Worm (Caenorhabditis elegans) whole organism, mixed stage, embryonic: Measurements from ENCODE around the gene ZK1251.3.

ENCODE experiments used
- blmp-1 ChIP-seq: fragments of 150-350 bp; optimal IDR thresholded peaks from 2 replicates; lab custom pipeline; 2014; ENCODE audit warnings: missing biosample characterization, missing genetic modification characterization
- elt-3 ChIP-seq: fragments of 150-350 bp; optimal IDR thresholded peaks from 2 replicates; lab custom pipeline; 2014; ENCODE audit warnings: missing biosample characterization, missing genetic modification characterization
- hlh-1 ChIP-seq: fragments of 150-350 bp; optimal IDR thresholded peaks from 2 replicates; lab custom pipeline; 2014; ENCODE audit warnings: missing biosample characterization, missing genetic modification reagents, missing genetic modification characterization
- lsy-2 ChIP-seq: fragments of 150-350 bp; optimal IDR thresholded peaks from 2 replicates; lab custom pipeline; 2014; ENCODE audit warnings: missing biosample characterization, missing genetic modification characterization
- mep-1 ChIP-seq: fragments of 150-350 bp; optimal IDR thresholded peaks from 2 replicates; lab custom pipeline; 2017; ENCODE audit warnings: missing biosample characterization, missing genetic modification reagents, missing genetic modification characterization, inconsistent platforms
- nhr-12 ChIP-seq: fragments of 150-350 bp; optimal IDR thresholded peaks from 2 replicates; lab custom pipeline; 2014; ENCODE audit warnings: missing biosample characterization, missing genetic modification characterization
- nhr-2 ChIP-seq: fragments of 150-350 bp; optimal IDR thresholded peaks from 2 replicates; lab custom pipeline; 2014; ENCODE audit warnings: missing biosample characterization, missing genetic modification characterization
- snpc-4 ChIP-seq: fragments of 150-350 bp; optimal IDR thresholded peaks from 2 replicates; lab custom pipeline; 2014; ENCODE audit warnings: missing biosample characterization, missing genetic modification characterization
- unc-120 ChIP-seq: sonication (generic microtip); optimal IDR thresholded peaks from 2 replicates; lab custom pipeline; 2017; ENCODE audit warnings: missing genetic modification characterization, missing compliant biosample characterization; ENCODE audit not compliant: poor library complexity, severe bottlenecking
- unc-39 ChIP-seq: fragments of 150-350 bp; optimal IDR thresholded peaks from 2 replicates; lab custom pipeline; 2014; ENCODE audit warnings: missing biosample characterization, missing genetic modification characterization
- unc-62 ChIP-seq: fragments of 150-350 bp; optimal IDR thresholded peaks from 2 replicates; lab custom pipeline; 2014; ENCODE audit warnings: missing biosample characterization, missing genetic modification reagents, missing genetic modification characterization

- TF ChIP-seq lsy-2 (tag; lab: Kevin White, UChicago) (no peak), elt-3 (tag; lab: Kevin White, UChicago) (no peak), snpc-4 (tag; lab: Kevin White, UChicago) (no peak), unc-39 (tag; lab: Kevin White, UChicago) (no peak), nhr-12 (no peak), blmp-1 (tag; lab: Kevin White, UChicago) (no peak), nhr-2 (tag; lab: Kevin White, UChicago) (no peak), unc-120 (tag; lab: Kevin White, UChicago) (no peak), unc-62 (GFP tag; lab: Kevin White, UChicago) (no peak), mep-1 (tag; lab: Kevin White, UChicago) (no peak), hlh-1 (tag; lab: Kevin White, UChicago) (no peak)
Observed at ce11 chrIV:9697869-9698268, 14.4 kb downstream of the ZK1251.3 start.
